Worm (Caenorhabditis elegans): ENCODE measurements around the gene F01G4.6.

Gene F01G4.6

ce11 chrIV:11126028-11126427 lies 23.3 kb downstream of the F01G4.6 start:
- TF ChIP-seq mab-5 (tag; optimal IDR thresholded peaks at IDR 0.05) (no peak), zip-8 (tag; optimal IDR thresholded peaks at IDR 0.05) (no peak), nhr-12 (tag; optimal IDR thresholded peaks at IDR 0.05) (no peak), unc-62 (GFP tag; optimal IDR thresholded peaks at IDR 0.05) (no peak), ceh-39 (tag; optimal IDR thresholded peaks at IDR 0.05) (no peak), M03D4.4 (tag; optimal IDR thresholded peaks at IDR 0.05) (no peak), ceh-83 (GFP tag; optimal IDR thresholded peaks at IDR 0.05) (no peak), sem-2 (GFP tag; optimal IDR thresholded peaks at IDR 0.05) (no peak), elt-3 (tag; optimal IDR thresholded peaks at IDR 0.05) (no peak), hlh-1 (tag; optimal IDR thresholded peaks at IDR 0.05) (no peak), nhr-76 (tag; optimal IDR thresholded peaks at IDR 0.05) (no peak), ces-1 (GFP tag; optimal IDR thresholded peaks at IDR 0.05) (no peak), cnd-1 (tag; optimal IDR thresholded peaks at IDR 0.05) (no peak), mls-2 (tag; optimal IDR thresholded peaks at IDR 0.05) (no peak)

ce11 chrIV:11126004-11126027 lies 23.5 kb downstream of the F01G4.6 start, which contains the start of gene swsn-4:
swsn-4 (plus strand) TSS chrIV:11126024.
- TF ChIP-seq nhr-2 (tag; optimal IDR thresholded peaks at IDR 0.05) (no peak), bed-3 (GFP tag; optimal IDR thresholded peaks at IDR 0.05) (no peak), nhr-76 (tag; optimal IDR thresholded peaks at IDR 0.05) (no peak), hlh-1 (tag; optimal IDR thresholded peaks at IDR 0.05) (no peak), lin-13 (tag; optimal IDR thresholded peaks at IDR 0.05) (no peak), snpc-4 (tag; optimal IDR thresholded peaks at IDR 0.05) (no peak), mab-5 (tag; optimal IDR thresholded peaks at IDR 0.05) (no peak), mls-2 (tag; optimal IDR thresholded peaks at IDR 0.05) (no peak), ztf-11 (tag; optimal IDR thresholded peaks at IDR 0.05) (no peak), ces-1 (GFP tag; optimal IDR thresholded peaks at IDR 0.05) (no peak), elt-1 (tag; optimal IDR thresholded peaks at IDR 0.05; ENCODE audit: borderline replicate concordance, insufficient read depth) (no peak), nhr-12 (tag; optimal IDR thresholded peaks at IDR 0.05) (no peak), unc-39 (tag; optimal IDR thresholded peaks at IDR 0.05) (no peak)

- TF ChIP-seq lsy-2 (tag; optimal IDR thresholded peaks at IDR 0.05) (no peak), ztf-11 (tag; optimal IDR thresholded peaks at IDR 0.05) (no peak), mls-2 (tag; optimal IDR thresholded peaks at IDR 0.05) (no peak), hlh-1 (tag; optimal IDR thresholded peaks at IDR 0.05) (no peak), sptf-1 (tag; optimal IDR thresholded peaks at IDR 0.05) (no peak), zip-8 (tag; optimal IDR thresholded peaks at IDR 0.05) (no peak), tbx-8 (GFP tag; optimal IDR thresholded peaks at IDR 0.05) (no peak)
These were observed 23.7 kb downstream of the F01G4.6 start for ce11 chrIV:11125604-11126003.

ce11 chrIV:11125200-11125599 lies 24.1 kb downstream of the F01G4.6 start:
- TF ChIP-seq ces-1 (GFP tag; optimal IDR thresholded peaks at IDR 0.05) (no peak), nhr-237 (tag; optimal IDR thresholded peaks at IDR 0.05) (no peak), pha-4 (tag; optimal IDR thresholded peaks at IDR 0.05) (peak; percentile 41), ceh-39 (tag; optimal IDR thresholded peaks at IDR 0.05) (no peak), ceh-43 (GFP tag; optimal IDR thresholded peaks at IDR 0.05) (no peak), tbx-8 (GFP tag; optimal IDR thresholded peaks at IDR 0.05) (no peak), zip-8 (tag; optimal IDR thresholded peaks at IDR 0.05) (no peak), cnd-1 (tag; optimal IDR thresholded peaks at IDR 0.05) (no peak), lin-13 (tag; optimal IDR thresholded peaks at IDR 0.05) (peak; percentile 38), nhr-76 (tag; optimal IDR thresholded peaks at IDR 0.05) (no peak), snpc-4 (tag; optimal IDR thresholded peaks at IDR 0.05) (no peak), lin-32 (GFP tag; optimal IDR thresholded peaks at IDR 0.05) (no peak), drap-1 (GFP tag; optimal IDR thresholded peaks at IDR 0.05) (no peak), mab-5 (tag; optimal IDR thresholded peaks at IDR 0.05) (no peak), lsy-2 (tag; optimal IDR thresholded peaks at IDR 0.05) (peak; percentile 43), unc-120 (tag; optimal IDR thresholded peaks at IDR 0.05; ENCODE audit: poor library complexity, severe bottlenecking) (peak; percentile 63), sem-2 (GFP tag; optimal IDR thresholded peaks at IDR 0.05) (no peak), mls-2 (tag; optimal IDR thresholded peaks at IDR 0.05) (peak; percentile 46), elt-3 (tag; optimal IDR thresholded peaks at IDR 0.05) (no peak), bed-3 (GFP tag; optimal IDR thresholded peaks at IDR 0.05) (no peak), ham-2 (GFP tag; optimal IDR thresholded peaks at IDR 0.05) (no peak), hlh-1 (tag; optimal IDR thresholded peaks at IDR 0.05) (no peak), unc-39 (tag; optimal IDR thresholded peaks at IDR 0.05) (no peak), M03D4.4 (tag; optimal IDR thresholded peaks at IDR 0.05) (no peak), ztf-11 (tag; optimal IDR thresholded peaks at IDR 0.05) (no peak), nhr-12 (tag; optimal IDR thresholded peaks at IDR 0.05) (no peak), unc-62 (GFP tag; optimal IDR thresholded peaks at IDR 0.05) (no peak), flh-1 (GFP tag; optimal IDR thresholded peaks at IDR 0.05) (no peak), nhr-28 (tag; optimal IDR thresholded peaks at IDR 0.05) (no peak), mep-1 (tag; optimal IDR thresholded peaks at IDR 0.05) (no peak)

Measured in whole organism, mixed stage, embryonic.